Worm (Caenorhabditis elegans): ENCODE results near the gene Y51A2B.2.

Y51A2B.2 gene

DNA sequence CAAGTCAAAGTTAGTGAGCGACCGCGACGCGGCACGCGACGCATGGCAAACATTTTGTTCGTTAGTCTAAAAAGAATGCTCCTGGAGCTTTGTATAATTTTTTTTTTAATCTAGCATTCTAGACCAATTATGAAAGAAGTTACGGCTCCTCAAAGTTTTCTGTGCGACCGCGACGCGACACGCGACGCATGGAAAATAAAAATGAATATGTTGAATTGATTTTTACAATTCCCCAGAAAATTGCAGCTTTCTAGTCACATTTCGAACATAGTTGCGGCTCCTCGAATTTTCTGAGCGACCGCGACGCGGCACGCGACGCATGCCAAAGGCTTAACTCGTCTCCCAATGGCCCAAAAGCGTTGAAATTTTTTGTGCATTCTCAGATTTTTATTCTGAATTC is 50.2 kb downstream of the Y51A2B.2 start, which contains the start of gene ZK262.4:
TSS of gene ZK262.4 (minus strand) at position 101 of the 400 bp plus-strand sequence.
- TF ChIP-seq skn-1 (tag; optimal IDR thresholded peaks at IDR 0.05), result no peak
- no peak for TF ChIP-seq arid-1 (GFP tag; conservative IDR thresholded peaks at IDR 0.05)
- TF ChIP-seq mdt-29 (GFP tag; IDR thresholded peaks at IDR 0.05), result no peak
- TF ChIP-seq zip-2 (tag; optimal IDR thresholded peaks at IDR 0.05), result no peak
- no peak for TF ChIP-seq ceh-20 (GFP tag; IDR thresholded peaks at IDR 0.05)
- TF ChIP-seq nhr-6 (tag; optimal IDR thresholded peaks at IDR 0.05), result no peak
- no peak for TF ChIP-seq ceh-62 (tag; optimal IDR thresholded peaks at IDR 0.05)
- no peak for TF ChIP-seq lin-38 (GFP tag; IDR thresholded peaks at IDR 0.05)
- no peak for TF ChIP-seq nhr-48 (tag; optimal IDR thresholded peaks at IDR 0.05)
- TF ChIP-seq F10B5.3 (tag; optimal IDR thresholded peaks at IDR 0.05), result no peak
- no peak for TF ChIP-seq lin-13 (GFP tag; optimal IDR thresholded peaks at IDR 0.05)
- no peak for TF ChIP-seq ceh-82 (tag; optimal IDR thresholded peaks at IDR 0.05)
- no peak for TF ChIP-seq F26F4.8 (GFP tag; conservative IDR thresholded peaks at IDR 0.05)
- no peak for TF ChIP-seq nhr-237 (tag; optimal IDR thresholded peaks at IDR 0.05)
- no peak for TF ChIP-seq jun-1 (tag; optimal IDR thresholded peaks at IDR 0.05)

ce11 chrV:18425544-18425943 is 51.2 kb downstream of the Y51A2B.2 start, which contains the start of gene ZK262.19:
Gene ZK262.19, minus strand, starts transcription at chrV:18425644.
- TF ChIP-seq pha-4 (GFP tag; IDR thresholded peaks at IDR 0.05) (no peak), pha-4 (tag; optimal IDR thresholded peaks at IDR 0.05) (no peak), ceh-28 (tag; optimal IDR thresholded peaks at IDR 0.05) (peak; percentile 10), zag-1 (tag; optimal IDR thresholded peaks at IDR 0.05) (no peak), Y5F2A.4 (GFP tag; optimal IDR thresholded peaks at IDR 0.05) (no peak), snpc-1.2 (GFP tag; IDR thresholded peaks at IDR 0.05) (no peak), arid-1 (GFP tag; conservative IDR thresholded peaks at IDR 0.05) (no peak), Y75B8A.6 (GFP tag; IDR thresholded peaks at IDR 0.05) (no peak)

ce11 chrV:18426280-18426679 is 52.0 kb downstream of the Y51A2B.2 start, which contains the start of gene srw-83:
Gene srw-83, plus strand, starts transcription at chrV:18426580.
- TF ChIP-seq F44E2.7 (GFP tag; IDR thresholded peaks at IDR 0.05) (no peak), vab-7 (GFP tag; IDR thresholded peaks at IDR 0.05) (no peak), snpc-4 (tag; optimal IDR thresholded peaks at IDR 0.05) (no peak), ceh-20 (GFP tag; IDR thresholded peaks at IDR 0.05) (no peak), R02D3.7 (tag; optimal IDR thresholded peaks at IDR 0.05) (no peak), egl-43 (GFP tag; IDR thresholded peaks at IDR 0.05) (no peak), F10B5.3 (tag; optimal IDR thresholded peaks at IDR 0.05) (no peak), ces-1 (GFP tag; optimal IDR thresholded peaks at IDR 0.05) (no peak), hlh-30 (tag; optimal IDR thresholded peaks at IDR 0.05; ENCODE audit: insufficient read depth) (no peak), dmd-8 (GFP tag; IDR thresholded peaks at IDR 0.05) (no peak), ceh-82 (tag; optimal IDR thresholded peaks at IDR 0.05) (no peak), egl-27 (tag; optimal IDR thresholded peaks at IDR 0.05) (no peak), lin-15B (tag; optimal IDR thresholded peaks at IDR 0.05) (no peak), zfp-2 (tag; optimal IDR thresholded peaks at IDR 0.05) (no peak), zip-2 (tag; optimal IDR thresholded peaks at IDR 0.05) (no peak), F37D6.2 (tag; optimal IDR thresholded peaks at IDR 0.05) (no peak), lin-29 (GFP tag; IDR thresholded peaks at IDR 0.05) (no peak), lim-7 (GFP tag; IDR thresholded peaks at IDR 0.05) (no peak)

Data from whole organism, L4 larva.